Fruit fly (Drosophila melanogaster) whole organism, embryonic: ENCODE data around the gene Orct2.

Source experiments
- Bdp1 ChIP-seq: fragments of 200-800 bp; sonication (Bioruptor generic); optimal IDR thresholded peaks from 3 replicates; lab custom pipeline; 2016; ENCODE audit warnings: missing biosample characterization, missing genetic modification characterization
- Blimp-1 ChIP-seq: fragments of 200-800 bp; sonication (Bioruptor generic); optimal IDR thresholded peaks from 3 replicates; lab custom pipeline; 2018; ENCODE audit warnings: missing biosample characterization, missing genetic modification characterization, mild to moderate bottlenecking, moderate library complexity, missing genetic modification reagents
- CG1233 ChIP-seq: fragments of 200-800 bp; sonication (Bioruptor generic); optimal IDR thresholded peaks from 4 replicates; lab custom pipeline; 2018; ENCODE audit warnings: missing biosample characterization, mild to moderate bottlenecking, missing genetic modification characterization
- CG13424 ChIP-seq: fragments of 200-800 bp; sonication (Bioruptor generic); optimal IDR thresholded peaks from 2 replicates; lab custom pipeline; 2019; ENCODE audit warnings: missing biosample characterization, mild to moderate bottlenecking, missing genetic modification characterization, moderate library complexity
- CG14860 ChIP-seq: fragments of 200-800 bp; sonication (Bioruptor generic); IDR thresholded peaks from 3 replicates; pipeline ENCODE4 v1.3.6; 2022; ENCODE audit warnings: missing biosample characterization, missing genetic modification characterization; ENCODE audit not compliant: partially characterized antibody
- CG14965 ChIP-seq: fragments of 200-800 bp; sonication (Bioruptor generic); optimal IDR thresholded peaks from 2 replicates; lab custom pipeline; 2016; ENCODE audit warnings: missing biosample characterization, missing genetic modification characterization, borderline replicate concordance
- CG15514 ChIP-seq: fragments of 200-800 bp; sonication (Bioruptor generic); optimal IDR thresholded peaks from 3 replicates; lab custom pipeline; 2017; ENCODE audit warnings: missing biosample characterization, missing genetic modification characterization, mild to moderate bottlenecking, moderate library complexity, missing genetic modification reagents
- CG17359 ChIP-seq: fragments of 200-800 bp; sonication (Bioruptor generic); optimal IDR thresholded peaks from 3 replicates; lab custom pipeline; 2018; ENCODE audit warnings: missing biosample characterization, mild to moderate bottlenecking, missing genetic modification characterization, moderate library complexity
- CG17568 ChIP-seq: fragments of 200-800 bp; sonication (Bioruptor generic); optimal IDR thresholded peaks from 2 replicates; lab custom pipeline; 2018; ENCODE audit warnings: missing biosample characterization, mild to moderate bottlenecking, missing genetic modification characterization, moderate library complexity
- CG1832 ChIP-seq: fragments of 200-800 bp; sonication (Bioruptor generic); optimal IDR thresholded peaks from 2 replicates; lab custom pipeline; 2017; ENCODE audit warnings: missing biosample characterization, mild to moderate bottlenecking, missing genetic modification characterization, inconsistent platforms
- CG31365 ChIP-seq: fragments of 200-800 bp; sonication (Bioruptor generic); optimal IDR thresholded peaks from 2 replicates; lab custom pipeline; 2018; ENCODE audit warnings: missing biosample characterization, mild to moderate bottlenecking, missing genetic modification characterization
- CG7271 ChIP-seq: fragments of 200-800 bp; sonication (Bioruptor generic); optimal IDR thresholded peaks from 2 replicates; lab custom pipeline; 2018; ENCODE audit warnings: missing biosample characterization, mild to moderate bottlenecking, missing genetic modification characterization, moderate library complexity
- CG7745 ChIP-seq: fragments of 200-800 bp; sonication (Bioruptor generic); optimal IDR thresholded peaks from 2 replicates; lab custom pipeline; 2018; ENCODE audit warnings: missing biosample characterization, mild to moderate bottlenecking, missing genetic modification characterization, moderate library complexity
- CoRest ChIP-seq: fragments of 200-800 bp; sonication (Bioruptor generic); optimal IDR thresholded peaks from 3 replicates; lab custom pipeline; 2018; ENCODE audit warnings: missing biosample characterization, mild to moderate bottlenecking, missing genetic modification characterization, moderate library complexity
- Deaf1 ChIP-seq: fragments of 200-800 bp; optimal IDR thresholded peaks from 3 replicates; lab custom pipeline; 2019; ENCODE audit warnings: missing biosample characterization, mild to moderate bottlenecking, missing genetic modification characterization, moderate library complexity
- Dfd ChIP-seq, 2 experiments: fragments of >200 bp; optimal IDR thresholded peaks; 2 replicates each; lab custom pipeline; 2017; ENCODE audit warnings: missing biosample characterization in 2 of 2, missing genetic modification characterization in 2 of 2
- Dip2 ChIP-seq: fragments of 200-800 bp; sonication (Bioruptor generic); IDR thresholded peaks from 2 replicates; pipeline ENCODE4 v1.3.6; 2022; ENCODE audit warnings: missing biosample characterization, missing genetic modification characterization
- Dip3 ChIP-seq: fragments of 200-800 bp; sonication (Bioruptor generic); optimal IDR thresholded peaks from 3 replicates; lab custom pipeline; 2016; ENCODE audit warnings: missing biosample characterization, missing genetic modification characterization
- Dref ChIP-seq: fragments of 200-800 bp; sonication (Bioruptor generic); IDR thresholded peaks from 2 replicates; pipeline ENCODE4 v1.3.6; 2022; ENCODE audit warnings: missing biosample characterization, missing genetic modification characterization
- E2f2 ChIP-seq: fragments of 200-800 bp; sonication (Bioruptor generic); IDR thresholded peaks from 2 replicates; pipeline ENCODE4 v1.3.6; 2022; ENCODE audit warnings: missing biosample characterization, missing genetic modification characterization
- Ets65A ChIP-seq: fragments of 200-800 bp; sonication (Bioruptor generic); peaks from one replicate; lab custom pipeline; 2016; ENCODE audit warnings: missing biosample characterization, missing genetic modification characterization
- HLH54F ChIP-seq: fragments of 200-800 bp; sonication (Bioruptor generic); optimal IDR thresholded peaks from 3 replicates; lab custom pipeline; 2016; ENCODE audit warnings: missing biosample characterization, missing genetic modification characterization
- Side ChIP-seq: fragments of 200-800 bp; sonication (Bioruptor generic); optimal IDR thresholded peaks from 2 replicates; lab custom pipeline; 2016; ENCODE audit warnings: missing biosample characterization, missing genetic modification characterization
- cad ChIP-seq: fragments of >200 bp; optimal IDR thresholded peaks from 2 replicates; lab custom pipeline; 2017; ENCODE audit warnings: missing biosample characterization, missing genetic modification characterization
- fd102C ChIP-seq: fragments of 200-800 bp; sonication (Bioruptor generic); optimal IDR thresholded peaks from 2 replicates; lab custom pipeline; 2018; ENCODE audit warnings: missing biosample characterization, mild to moderate bottlenecking, missing genetic modification characterization, moderate library complexity
- gro ChIP-seq: fragments of 200-800 bp; sonication (Bioruptor generic); optimal IDR thresholded peaks from 2 replicates; lab custom pipeline; 2016; ENCODE audit warnings: missing biosample characterization, missing genetic modification characterization
- hbn ChIP-seq: fragments of 200-800 bp; sonication (Bioruptor generic); IDR thresholded peaks from 2 replicates; pipeline ENCODE4 v1.3.6; 2022; ENCODE audit warnings: missing biosample characterization, missing genetic modification characterization; ENCODE audit not compliant: partially characterized antibody
- lilli ChIP-seq: fragments of 200-800 bp; sonication (Bioruptor generic); optimal IDR thresholded peaks from 3 replicates; lab custom pipeline; 2016; ENCODE audit warnings: missing biosample characterization, missing genetic modification characterization
- luna ChIP-seq: fragments of 200-800 bp; sonication (Bioruptor generic); optimal IDR thresholded peaks from 2 replicates; lab custom pipeline; 2016; ENCODE audit warnings: missing biosample characterization, missing genetic modification characterization
- nau ChIP-seq: fragments of 200-800 bp; sonication (Bioruptor generic); optimal IDR thresholded peaks from 3 replicates; lab custom pipeline; 2017; ENCODE audit warnings: missing biosample characterization, mild to moderate bottlenecking, missing genetic modification characterization, missing genetic modification reagents
- nmo ChIP-seq: fragments of 200-800 bp; sonication (Bioruptor generic); optimal IDR thresholded peaks from 2 replicates; lab custom pipeline; 2018; ENCODE audit warnings: missing biosample characterization, mild to moderate bottlenecking, missing genetic modification characterization, moderate library complexity
- nom ChIP-seq: fragments of 200-800 bp; sonication (Bioruptor generic); optimal IDR thresholded peaks from 2 replicates; lab custom pipeline; 2017; ENCODE audit warnings: missing biosample characterization, missing genetic modification characterization, mild to moderate bottlenecking, moderate library complexity, missing genetic modification reagents
- oc ChIP-seq: fragments of 200-800 bp; sonication (Bioruptor generic); optimal IDR thresholded peaks from 2 replicates; lab custom pipeline; 2018; ENCODE audit warnings: missing biosample characterization, mild to moderate bottlenecking, missing genetic modification characterization, moderate library complexity
- pan ChIP-seq, 4 experiments: fragments of >200 bp in 3 of 4; fragments of 200-800 bp in 1 of 4; sonication (Bioruptor generic) in 1 of 4; optimal IDR thresholded peaks in 3 of 4; IDR thresholded peaks in 1 of 4; 2 replicates each; pipeline versions ENCODE4 v1.3.6 to Lab custom; 2017 to 2022; ENCODE audit warnings: missing biosample characterization in 2 of 4, missing genetic modification characterization in 2 of 4, mixed read lengths in 1 of 4
- pb ChIP-seq: fragments of 200-800 bp; sonication (Bioruptor generic); optimal IDR thresholded peaks from 3 replicates; lab custom pipeline; 2016; ENCODE audit warnings: missing biosample characterization, missing genetic modification characterization
- ranshi ChIP-seq: fragments of 200-800 bp; sonication (Bioruptor generic); IDR thresholded peaks from 2 replicates; pipeline ENCODE4 v1.3.6; 2022; ENCODE audit warnings: missing biosample characterization, missing genetic modification characterization
- ro ChIP-seq: fragments of 200-800 bp; sonication (Bioruptor generic); IDR thresholded peaks from 2 replicates; pipeline ENCODE4 v1.3.6; 2022; ENCODE audit warnings: missing biosample characterization, missing genetic modification characterization
- sens ChIP-seq: fragments of 200-800 bp; sonication (Bioruptor generic); peaks from one replicate; lab custom pipeline; 2016; ENCODE audit warnings: missing biosample characterization, missing genetic modification characterization
- sens-2 ChIP-seq: fragments of 200-800 bp; sonication (Bioruptor generic); IDR thresholded peaks from 2 replicates; pipeline ENCODE4 v1.3.6; 2022; ENCODE audit warnings: missing biosample characterization, missing genetic modification characterization
- shn ChIP-seq: fragments of 200-800 bp; sonication (Bioruptor generic); optimal IDR thresholded peaks from 3 replicates; lab custom pipeline; 2016; ENCODE audit warnings: missing biosample characterization, missing genetic modification characterization
- slp2 ChIP-seq: fragments of 200-800 bp; sonication (Bioruptor generic); optimal IDR thresholded peaks from 2 replicates; lab custom pipeline; 2016; ENCODE audit warnings: missing biosample characterization, missing genetic modification characterization
- sug ChIP-seq: fragments of 200-800 bp; optimal IDR thresholded peaks from 2 replicates; lab custom pipeline; 2019; ENCODE audit warnings: missing biosample characterization, mild to moderate bottlenecking, missing genetic modification characterization, moderate library complexity
- twi ChIP-seq: fragments of 200-800 bp; optimal IDR thresholded peaks from 2 replicates; lab custom pipeline; 2019; ENCODE audit warnings: missing biosample characterization, mild to moderate bottlenecking, missing genetic modification characterization, moderate library complexity

The Orct2 gene

dm6 chr3R:24284164-24284563 lies 11.3 kb downstream of the Orct2 start:
- TF ChIP-seq twi (tag; lab: Kevin White, UChicago) (peak; percentile 55), Blimp-1 (GFP tag; lab: Kevin White, UChicago) (peak; percentile 71), Ets65A (GFP tag; lab: Kevin White, UChicago) (peak; percentile 11), oc (tag; lab: Kevin White, UChicago) (no peak), sens (GFP tag; lab: Kevin White, UChicago) (peak; percentile 75)

- peak; percentile 23 for TF ChIP-seq nom (GFP tag; lab: Kevin White, UChicago)
- peak; percentile 35 for TF ChIP-seq CG15514
- TF ChIP-seq CG14860: no peak
- TF ChIP-seq sug (tag; lab: Kevin White, UChicago): peak; percentile 53
- TF ChIP-seq, all 482 proteins: peak for 3
Observed at dm6 chr3R:24285423-24285822, 12.6 kb downstream of the Orct2 start.

dm6 chr3R:24287157-24287556 lies 14.3 kb downstream of the Orct2 start:
- TF ChIP-seq Ets65A (GFP tag; lab: Kevin White, UChicago) (peak; percentile 68), lilli (GFP tag; lab: Kevin White, UChicago) (no peak), nom (GFP tag; lab: Kevin White, UChicago) (peak; percentile 38)

dm6 chr3R:24289768-24290349 lies 17.0 kb downstream of the Orct2 start, which contains the start of the genes CG34290 and Uck:
Gene CG34290 (minus strand): TSS chr3R:24289818.
Gene Uck (plus strand): TSS chr3R:24290172.
- TF ChIP-seq sens (GFP tag; lab: Kevin White, UChicago): peak; percentile 90
- peak; percentile 74 for TF ChIP-seq slp2 (GFP tag; lab: Kevin White, UChicago)
- TF ChIP-seq pan (optimal IDR thresholded peaks at IDR 0.05; lab: Kevin White, UChicago): no peak
- peak in 1 of 2 experiments; percentile 56 for TF ChIP-seq pan (GFP tag; optimal IDR thresholded peaks at IDR 0.05 in 1 of 2, IDR thresholded peaks at IDR 0.05 in 1 of 2)
- TF ChIP-seq HLH54F (GFP tag; lab: Kevin White, UChicago): peak; percentile 69
- TF ChIP-seq sens-2 (GFP tag; lab: Robert Waterston, UW): peak; percentile 38; the same call in 1 of the 2 replicates
- TF ChIP-seq CG13424: peak; percentile 63
- TF ChIP-seq CG1832 (GFP tag; lab: Kevin White, UChicago): no peak
- peak; percentile 87 for TF ChIP-seq CoRest (tag; lab: Kevin White, UChicago)
- TF ChIP-seq nmo: peak; percentile 74
- no peak for TF ChIP-seq CG7745 (tag; lab: Kevin White, UChicago)
- no peak for TF ChIP-seq CG14965 (GFP tag; lab: Kevin White, UChicago)
- TF ChIP-seq shn (GFP tag; lab: Kevin White, UChicago): peak; percentile 68
- peak; percentile 85 for TF ChIP-seq pb (GFP tag; lab: Kevin White, UChicago)
- TF ChIP-seq hbn (GFP tag; lab: Robert Waterston, UW): peak; percentile 85
- TF ChIP-seq Dref: peak; percentile 89
- peak; percentile 56 for TF ChIP-seq fd102C
- TF ChIP-seq gro (GFP tag; lab: Kevin White, UChicago): peak; percentile 90
- no peak for TF ChIP-seq cad (GFP tag; lab: Kevin White, UChicago)
- peak; percentile 92 for TF ChIP-seq CG1233 (GFP tag; lab: Kevin White, UChicago)
- peak; percentile 91 for TF ChIP-seq CG17568 (GFP tag; lab: Kevin White, UChicago)
- TF ChIP-seq Dip3 (GFP tag; lab: Kevin White, UChicago): peak; percentile 46
- no peak for TF ChIP-seq ro (GFP tag; lab: Robert Waterston, UW)
- peak; percentile 71 for TF ChIP-seq CG17359 (tag; lab: Kevin White, UChicago)
- peak; percentile 60; the same call in 1 of the 2 replicates for TF ChIP-seq ranshi
- TF ChIP-seq Bdp1: peak; percentile 41
- peak; percentile 64 for TF ChIP-seq CG7271 (tag; lab: Kevin White, UChicago)
- peak; percentile 86 for TF ChIP-seq nau (GFP tag; lab: Kevin White, UChicago)
- peak; percentile 89 for TF ChIP-seq Side (GFP tag; lab: Kevin White, UChicago)
- peak; percentile 74 for TF ChIP-seq E2f2 (GFP tag; lab: Robert Waterston, UW)
- peak; percentile 65 for TF ChIP-seq CG31365 (tag; lab: Kevin White, UChicago)
- TF ChIP-seq Deaf1: peak; percentile 35
- TF ChIP-seq luna: peak; percentile 44
- no peak for TF ChIP-seq Dfd (GFP tag; optimal IDR thresholded peaks at IDR 0.05; lab: Kevin White, UChicago)
- TF ChIP-seq Dip2 (GFP tag; lab: Robert Waterston, UW): no peak
- peak; percentile 99 for TF ChIP-seq Ets65A (GFP tag; lab: Kevin White, UChicago)
